Worm (Caenorhabditis elegans) whole organism, L4/young adult: Measurements from ENCODE around the gene C17F4.3.

Source experiments
- W03F9.2 ChIP-seq: fragments of 150-350 bp; optimal IDR thresholded peaks from 2 replicates; lab custom pipeline; 2014; ENCODE audit warnings: missing biosample characterization, missing genetic modification characterization
- dao-5 ChIP-seq: sonication (generic microtip); optimal IDR thresholded peaks from 2 replicates; lab custom pipeline; 2016; ENCODE audit warnings: missing genotype, missing genetic modification characterization, moderate library complexity, missing compliant biosample characterization
- him-1 ChIP-seq: sonication (generic microtip); optimal IDR thresholded peaks from 2 replicates; lab custom pipeline; 2016; ENCODE audit warnings: missing genotype, missing genetic modification reagents, missing genetic modification characterization, missing compliant biosample characterization

C17F4.3 gene

DNA sequence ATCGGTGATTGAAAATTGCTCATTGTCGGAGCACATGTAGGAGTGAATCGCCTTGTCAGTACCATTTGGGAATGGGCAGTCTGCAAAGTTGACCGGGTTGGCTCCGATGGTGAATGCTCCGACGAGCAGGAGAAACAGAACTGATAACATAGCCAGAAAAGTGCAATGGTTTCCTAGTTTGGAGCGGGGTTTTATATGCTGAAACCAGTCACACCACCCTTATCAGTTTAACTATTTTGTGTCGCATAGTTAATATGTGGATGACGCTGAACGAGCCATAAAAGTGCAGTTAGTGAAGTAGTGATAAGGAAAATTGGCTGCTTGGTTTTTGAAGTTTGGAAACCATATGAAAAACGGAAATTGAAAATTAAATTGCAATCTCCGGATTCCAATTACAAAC is 5.5 kb downstream of the C17F4.3 start, which contains the start of gene C17F4.7:
TSS of gene C17F4.7 (minus strand) at position 180 of the 400 bp plus-strand sequence.
- TF ChIP-seq him-1, result no peak
- no peak for TF ChIP-seq W03F9.2
- TF ChIP-seq dao-5 (tag; lab: Kevin White, UChicago), result no peak

DNA sequence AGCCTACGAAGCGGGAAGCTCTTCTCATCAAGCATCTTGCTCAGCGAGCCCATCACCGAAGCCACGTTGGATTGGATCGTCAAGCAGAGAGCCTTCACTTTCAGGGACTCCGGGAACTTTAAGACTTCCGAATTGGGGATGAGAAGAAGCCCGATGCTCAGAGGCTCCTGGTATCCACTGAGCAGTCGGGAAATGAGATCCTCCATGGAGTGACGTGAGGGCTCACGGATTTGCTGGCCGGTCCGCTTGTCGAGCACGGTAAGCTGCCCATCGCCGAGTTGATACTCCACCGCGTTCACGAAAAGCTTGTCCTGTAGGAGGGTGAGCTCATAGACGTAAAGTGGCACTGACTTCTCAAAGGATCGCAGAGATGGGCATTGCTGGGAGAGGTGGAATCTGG is 7.2 kb downstream of the C17F4.3 start:
- TF ChIP-seq W03F9.2, result no peak
- TF ChIP-seq him-1, result no peak
- TF ChIP-seq dao-5 (tag; lab: Kevin White, UChicago), result no peak

DNA sequence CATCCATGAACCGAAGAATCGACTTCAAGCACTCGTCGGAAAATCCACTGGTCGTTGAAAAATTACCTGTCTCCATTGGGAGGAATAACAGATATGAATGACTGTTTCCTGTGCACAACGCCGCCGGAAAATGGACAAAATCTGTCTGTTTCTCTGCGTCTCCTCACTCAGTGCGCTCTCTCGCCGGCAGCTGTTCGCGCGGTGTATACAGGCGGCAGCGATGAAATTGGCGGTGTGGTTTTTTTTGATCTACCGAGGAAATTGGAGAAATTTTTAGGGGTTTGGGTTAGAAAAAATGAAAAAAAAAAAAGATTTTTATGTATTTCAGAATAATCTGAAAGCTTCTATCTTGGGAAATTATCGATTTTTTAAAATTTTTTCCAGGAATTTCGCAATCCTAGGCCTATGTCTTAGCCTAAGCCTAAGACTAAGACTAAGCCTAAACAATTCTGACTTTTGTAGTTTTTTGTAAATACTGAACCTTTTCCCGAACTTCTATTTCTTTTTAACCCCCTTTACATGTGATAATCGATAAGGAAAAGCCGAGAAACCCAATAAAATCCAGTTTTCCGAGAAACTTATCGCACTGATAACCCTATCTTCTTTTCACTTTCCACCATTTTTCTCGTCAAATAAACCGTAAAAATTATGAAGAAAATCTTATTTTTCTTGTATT is 7.9 kb downstream of the C17F4.3 start, which contains the start of the genes fbxc-50 and C17F4.2:
TSS of gene fbxc-50 (minus strand) at position 81 of the 676 bp plus-strand sequence.
TSS of gene C17F4.2 (plus strand) at position 626 of the 676 bp plus-strand sequence.
- TF ChIP-seq him-1 (no peak), dao-5 (tag; lab: Kevin White, UChicago) (no peak), W03F9.2 (no peak)

DNA sequence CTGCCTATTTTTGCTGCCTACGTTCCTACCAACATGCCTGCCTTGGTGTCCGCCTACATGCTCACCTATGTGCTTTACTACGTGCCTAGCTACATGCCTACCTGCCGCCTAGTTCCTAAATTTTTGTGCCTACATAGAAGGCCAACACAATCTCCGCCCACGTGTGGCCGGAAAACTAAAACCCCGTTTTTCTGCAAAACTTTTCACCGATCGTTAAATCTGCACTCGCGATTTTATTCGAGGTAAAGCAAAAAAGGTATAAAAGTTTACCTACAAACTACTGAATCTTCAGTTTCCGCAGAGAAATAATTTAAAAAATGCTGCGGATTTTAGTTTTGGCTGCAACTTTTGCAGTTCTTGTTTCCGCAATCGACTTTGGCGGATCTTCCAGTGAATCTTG is 9.1 kb downstream of the C17F4.3 start, which contains the start of gene clec-124:
TSS of gene clec-124 (plus strand) at position 301 of the 400 bp plus-strand sequence.
- no peak for TF ChIP-seq him-1
- TF ChIP-seq dao-5 (tag; lab: Kevin White, UChicago), result no peak
- TF ChIP-seq W03F9.2, result no peak

DNA sequence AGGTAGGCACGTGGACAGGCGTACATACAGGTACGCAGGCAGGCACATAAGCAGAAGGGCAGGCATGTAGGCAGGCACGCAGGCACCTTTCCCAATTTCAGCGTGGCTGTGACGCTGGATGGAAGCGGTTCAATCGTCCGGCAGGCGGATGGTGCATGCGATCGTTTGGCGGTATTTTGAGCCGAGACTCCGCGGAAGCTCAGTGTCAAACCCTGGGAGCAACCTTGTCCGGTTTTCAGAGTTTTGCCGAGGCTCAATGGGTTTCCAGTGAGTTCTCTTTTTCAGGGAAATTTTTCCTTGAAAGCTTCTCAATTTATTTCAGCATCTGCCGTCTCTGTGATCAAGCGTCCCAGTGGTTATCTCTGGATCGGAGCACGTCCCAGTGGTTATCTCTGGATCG is 9.9 kb downstream of the C17F4.3 start:
- TF ChIP-seq dao-5 (tag; lab: Kevin White, UChicago) (no peak), W03F9.2 (no peak), him-1 (no peak)

DNA sequence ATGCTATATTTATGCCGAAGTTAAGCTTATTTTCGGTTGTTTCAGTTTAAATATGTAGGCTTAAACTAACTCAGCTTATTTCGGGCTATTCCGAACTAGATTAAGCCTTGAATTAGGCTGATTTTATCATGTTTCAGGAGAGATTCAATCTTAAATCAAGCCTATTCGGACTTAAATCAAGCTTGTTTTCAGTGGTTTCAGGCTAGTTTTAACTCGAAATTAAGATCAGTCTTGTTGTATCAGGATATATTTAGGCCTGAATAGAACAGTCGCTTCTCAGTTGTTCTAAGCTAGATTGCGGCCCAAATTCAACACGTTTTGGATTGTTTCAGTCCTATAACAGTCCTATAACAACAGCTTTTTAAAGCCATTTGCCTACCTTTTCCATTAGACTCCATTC is 11.5 kb downstream of the C17F4.3 start:
- TF ChIP-seq W03F9.2, result no peak
- no peak for TF ChIP-seq him-1
- TF ChIP-seq dao-5 (tag; lab: Kevin White, UChicago), result no peak

DNA sequence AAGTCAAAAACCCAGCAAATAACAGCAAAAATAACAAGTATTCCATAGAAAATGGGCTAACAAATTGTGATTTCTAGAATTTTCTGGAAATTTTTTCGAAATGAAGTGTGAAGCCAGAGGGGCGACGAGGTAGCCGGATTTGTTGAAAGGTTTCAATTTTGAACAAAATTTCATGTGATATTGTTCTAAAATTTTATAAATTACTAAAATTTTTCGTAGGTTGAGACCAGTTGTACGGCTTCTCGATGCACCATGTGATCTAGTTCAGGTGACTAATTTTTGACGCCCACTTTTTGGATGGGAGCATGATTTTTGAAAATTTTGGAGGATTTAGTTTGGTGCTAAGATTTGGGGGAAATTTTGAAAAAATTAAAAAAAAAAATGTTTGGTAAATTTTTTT is 18.9 kb downstream of the C17F4.3 start, which contains the start of gene gcy-19:
TSS of gene gcy-19 (minus strand) at position 101 of the 400 bp plus-strand sequence.
- TF ChIP-seq W03F9.2 (no peak), dao-5 (tag; lab: Kevin White, UChicago) (no peak), him-1 (no peak)

DNA sequence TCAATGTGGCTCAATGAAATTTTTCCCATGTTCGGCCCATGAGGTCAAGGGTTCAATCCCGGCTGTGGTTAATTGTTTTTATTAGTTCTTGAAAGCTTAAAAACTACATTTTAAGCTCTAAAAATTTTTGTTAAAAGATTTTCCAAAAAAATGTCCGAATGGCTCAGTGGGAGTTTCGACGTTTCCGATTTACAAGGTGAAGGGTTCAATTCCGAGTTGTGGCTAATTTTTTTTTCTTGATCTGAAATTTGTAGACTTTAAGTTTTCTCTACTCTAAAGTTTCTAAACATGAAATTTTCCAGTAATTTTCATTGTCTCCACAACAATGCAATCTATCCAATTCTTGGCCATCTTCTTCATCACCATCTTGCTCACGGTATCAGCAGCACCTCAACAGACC is 22.2 kb downstream of the C17F4.3 start, which contains the start of gene F02E11.2:
TSS of gene F02E11.2 (plus strand) at position 301 of the 400 bp plus-strand sequence.
- no peak for TF ChIP-seq W03F9.2
- TF ChIP-seq him-1, result no peak
- TF ChIP-seq dao-5 (tag; lab: Kevin White, UChicago), result no peak

DNA sequence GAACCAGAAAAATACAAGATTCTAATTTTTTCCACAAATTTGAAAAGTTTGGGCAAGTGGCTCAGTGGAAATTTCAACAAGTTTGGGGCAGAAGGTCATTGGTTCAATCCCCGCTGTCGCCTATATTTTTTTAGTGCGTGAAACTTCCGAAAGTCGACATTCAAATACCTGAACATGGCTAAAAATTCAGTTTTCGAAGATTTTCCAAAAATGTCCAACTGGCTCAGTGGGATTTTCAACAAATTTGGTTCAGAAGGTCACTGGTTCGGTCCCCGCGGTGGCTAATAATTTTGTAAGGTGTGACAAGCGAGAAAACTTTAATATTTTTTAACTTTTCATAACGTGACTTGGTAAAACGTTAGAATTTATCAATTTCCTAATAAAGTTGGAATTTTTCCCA is 24.4 kb downstream of the C17F4.3 start:
- TF ChIP-seq W03F9.2, result no peak
- TF ChIP-seq him-1, result no peak
- TF ChIP-seq dao-5 (tag; lab: Kevin White, UChicago), result no peak

DNA sequence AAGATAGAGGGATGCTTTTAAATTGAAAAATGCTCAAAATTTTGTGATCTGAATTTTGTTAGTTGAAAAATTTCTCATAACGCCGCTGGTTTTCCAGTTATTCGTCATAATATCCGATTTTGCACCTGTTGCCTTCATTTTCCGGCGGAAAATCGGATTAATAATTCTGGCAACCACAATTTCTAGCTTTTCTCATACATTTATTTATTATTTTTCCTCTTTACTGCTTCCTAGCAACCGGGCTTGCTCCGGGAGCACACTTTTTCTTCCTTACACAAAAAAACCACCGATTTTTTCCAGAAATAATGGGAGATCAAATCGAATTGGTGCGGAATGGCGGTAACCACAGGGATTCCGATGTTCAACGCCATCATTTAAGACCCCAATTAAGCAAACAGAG is 27.1 kb downstream of the C17F4.3 start, which contains the start of gene F02E11.7:
TSS of gene F02E11.7 (plus strand) at position 301 of the 400 bp plus-strand sequence.
- no peak for TF ChIP-seq him-1
- no peak for TF ChIP-seq W03F9.2

DNA sequence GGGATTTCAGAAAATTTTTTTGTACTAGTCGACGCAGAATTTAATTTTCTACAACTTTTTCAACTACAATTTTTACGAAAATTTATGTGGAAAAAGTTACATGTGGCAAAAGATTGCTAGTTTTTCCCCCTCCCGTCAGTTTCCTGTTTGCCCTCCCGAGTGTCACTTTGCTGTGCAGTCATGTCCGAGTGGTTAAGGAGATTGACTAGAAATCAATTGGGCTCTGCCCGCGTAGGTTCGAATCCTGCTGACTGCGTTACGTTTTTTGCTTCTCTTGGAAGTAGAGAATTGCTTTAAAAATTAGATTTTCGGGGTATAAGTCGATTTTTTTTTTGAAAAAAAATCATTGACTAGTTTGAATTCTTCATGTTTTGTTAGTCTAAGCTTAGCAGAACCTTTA is 27.5 kb downstream of the C17F4.3 start:
- TF ChIP-seq dao-5 (tag; lab: Kevin White, UChicago), result no peak
- TF ChIP-seq W03F9.2, result no peak
- no peak for TF ChIP-seq him-1

DNA sequence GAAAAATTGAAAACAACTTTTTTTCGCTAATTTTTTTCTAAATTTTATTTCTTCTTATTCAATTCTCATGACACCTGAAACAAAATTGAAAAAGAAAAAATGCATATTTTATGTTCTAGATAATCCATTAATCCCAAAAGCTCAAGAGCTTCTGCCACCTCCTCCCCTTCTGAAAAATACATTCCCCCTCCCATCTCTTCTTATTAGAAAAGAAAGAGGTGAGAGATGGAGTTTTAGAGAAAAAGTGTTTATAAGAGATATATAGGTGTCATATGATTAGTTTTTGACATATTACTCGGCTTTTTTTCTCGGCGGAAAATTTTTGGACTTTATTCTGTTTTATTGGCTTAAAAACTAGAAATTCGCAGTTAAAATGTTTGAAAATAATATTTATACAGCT is 30.3 kb downstream of the C17F4.3 start:
- TF ChIP-seq him-1, result no peak
- no peak for TF ChIP-seq dao-5 (tag; lab: Kevin White, UChicago)
- TF ChIP-seq W03F9.2, result no peak

DNA sequence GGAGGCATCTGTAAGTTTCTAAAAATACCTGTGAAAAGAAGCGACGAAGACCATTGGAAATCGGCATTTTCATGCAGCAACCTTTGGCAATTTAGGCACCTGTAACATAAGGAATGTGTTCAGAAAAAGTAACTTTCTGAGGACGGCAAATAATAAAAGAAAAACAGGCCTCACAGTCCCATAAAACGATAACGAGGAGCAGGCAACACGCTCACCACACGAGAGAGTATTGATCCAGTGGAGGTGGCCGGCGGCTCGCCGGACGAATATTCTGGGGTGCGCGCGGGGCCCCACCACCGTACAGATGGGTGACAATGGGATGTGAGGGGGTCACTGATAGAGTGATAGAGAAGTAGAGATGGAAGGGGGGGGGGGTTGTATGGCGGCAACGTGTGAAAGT is 34.6 kb downstream of the C17F4.3 start, which contains the start of gene F02E11.3:
TSS of gene F02E11.3 (minus strand) at position 101 of the 400 bp plus-strand sequence.
- TF ChIP-seq W03F9.2, result no peak
- TF ChIP-seq dao-5 (tag; lab: Kevin White, UChicago), result no peak
- TF ChIP-seq him-1, result no peak

DNA sequence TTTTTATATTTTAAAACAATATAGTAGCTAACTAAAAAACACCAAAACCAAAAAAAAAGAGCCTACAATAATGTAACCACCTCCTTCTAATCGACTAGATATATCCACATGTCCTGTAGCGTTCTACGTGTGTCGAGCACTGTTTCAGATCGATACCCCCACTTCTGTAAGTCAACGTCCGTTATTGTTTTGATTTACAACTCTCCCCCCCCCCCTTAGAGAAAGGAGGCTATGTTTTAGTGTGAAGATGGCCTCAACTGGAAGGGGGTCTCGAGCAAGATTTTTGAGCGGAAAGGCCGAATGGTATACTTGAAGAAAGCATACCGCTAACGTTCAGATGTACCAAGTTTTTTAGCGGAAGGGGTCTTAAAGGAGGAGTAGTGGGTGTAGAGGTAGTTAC is 37.4 kb downstream of the C17F4.3 start, which contains the start of gene F02E11.4:
TSS of gene F02E11.4 (minus strand) at position 101 of the 400 bp plus-strand sequence.
- TF ChIP-seq W03F9.2, result no peak
- no peak for TF ChIP-seq dao-5 (tag; lab: Kevin White, UChicago)
- TF ChIP-seq him-1, result no peak

DNA sequence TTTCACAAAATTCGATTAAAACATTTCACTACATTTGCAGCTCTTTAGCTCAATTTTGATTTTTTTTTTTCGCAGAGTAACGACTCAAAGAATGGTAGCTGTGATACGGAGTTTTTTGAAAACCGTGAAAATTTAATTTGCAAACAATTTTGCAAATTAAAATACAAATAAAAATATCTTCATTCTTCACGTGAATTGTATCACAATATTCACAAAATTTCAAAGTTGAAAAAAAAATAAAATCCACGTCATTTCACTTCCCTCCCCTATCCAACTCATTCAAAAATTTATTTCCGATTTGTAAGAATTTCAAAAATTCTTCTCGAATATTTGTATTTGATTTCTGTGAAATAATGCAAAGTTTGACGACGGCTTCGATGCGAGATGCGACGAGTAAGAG is 38.3 kb downstream of the C17F4.3 start, which contains the start of gene wht-4:
TSS of gene wht-4 (plus strand) at position 301 of the 400 bp plus-strand sequence.
- TF ChIP-seq dao-5 (tag; lab: Kevin White, UChicago) (no peak), W03F9.2 (no peak), him-1 (no peak)
